Fruit fly (Drosophila melanogaster) Kc167 (cell line): ENCODE data around the gene beat-IV.

Experiments
- Myc ChIP-seq: fragments of >200 bp; optimal IDR thresholded peaks from 2 replicates; lab custom pipeline; 2017; ENCODE audit warnings: missing external identifiers
- Sin3A ChIP-seq: fragments of >200 bp; optimal IDR thresholded peaks from 2 replicates; lab custom pipeline; 2018; ENCODE audit warnings: missing external identifiers
- h ChIP-seq: fragments of >200 bp; optimal IDR thresholded peaks from 3 replicates; lab custom pipeline; 2018; ENCODE audit warnings: missing external identifiers
- insv ChIP-seq: fragments of >200 bp; optimal IDR thresholded peaks from 3 replicates; lab custom pipeline; 2018; ENCODE audit warnings: missing external identifiers
- psq ChIP-seq: fragments of >200 bp; optimal IDR thresholded peaks from 2 replicates; lab custom pipeline; 2017; ENCODE audit warnings: missing external identifiers
- ttk ChIP-seq: sonication (Bioruptor generic); optimal IDR thresholded peaks from 2 replicates; lab custom pipeline; 2017; ENCODE audit warnings: missing external identifiers

Gene beat-IV

DNA sequence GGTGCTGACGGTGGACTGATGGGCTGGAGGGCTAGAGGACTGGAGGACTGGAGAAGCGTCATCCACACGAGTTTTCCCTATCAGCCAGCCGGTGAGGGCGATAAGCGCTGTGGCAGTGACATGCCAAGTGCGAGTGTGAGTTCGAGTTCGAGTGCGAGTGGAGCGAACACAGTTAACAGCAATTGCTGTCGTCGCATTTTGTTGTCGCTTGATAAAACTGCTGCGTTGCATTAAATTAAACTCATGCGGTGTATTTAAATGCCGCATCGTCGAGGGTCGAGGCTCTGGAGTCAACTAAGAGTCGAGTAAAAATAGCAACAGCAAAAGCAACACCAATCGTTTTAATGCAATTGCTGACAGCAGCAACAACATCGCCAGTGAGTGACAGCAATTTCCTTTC, 72.4 kb downstream of the beat-IV start:
- TF ChIP-seq ttk (no peak), psq (lab: Kevin White, UChicago) (no peak), h (lab: Kevin White, UChicago) (no peak), Myc (lab: Kevin White, UChicago) (no peak), insv (lab: Kevin White, UChicago) (no peak), Sin3A (no peak)
